Worm (Caenorhabditis elegans) whole organism, mixed stage, embryonic: ENCODE measurements around the gene R13D7.2.

ENCODE experiments used
- M03D4.4 ChIP-seq: sonication (generic microtip); optimal IDR thresholded peaks from 2 replicates; lab custom pipeline; 2017; ENCODE audit warnings: mild to moderate bottlenecking, missing genetic modification characterization, missing compliant biosample characterization
- bed-3 ChIP-seq: fragments of 200-800 bp; sonication (Bioruptor generic); optimal IDR thresholded peaks from 3 replicates; lab custom pipeline; 2018; ENCODE audit warnings: mild to moderate bottlenecking, missing genetic modification characterization, moderate library complexity, missing compliant biosample characterization
- blmp-1 ChIP-seq: fragments of 150-350 bp; optimal IDR thresholded peaks from 2 replicates; lab custom pipeline; 2014; ENCODE audit warnings: missing biosample characterization, missing genetic modification characterization
- ceh-39 ChIP-seq: fragments of 150-350 bp; optimal IDR thresholded peaks from 2 replicates; lab custom pipeline; 2014; ENCODE audit warnings: missing biosample characterization, missing genetic modification characterization
- ceh-43 ChIP-seq: fragments of 200-800 bp; sonication (Bioruptor generic); optimal IDR thresholded peaks from 2 replicates; lab custom pipeline; 2018; ENCODE audit warnings: mild to moderate bottlenecking, missing genetic modification characterization, moderate library complexity, missing compliant biosample characterization
- ceh-83 ChIP-seq: fragments of 200-800 bp; sonication (Bioruptor generic); optimal IDR thresholded peaks from 2 replicates; lab custom pipeline; 2018; ENCODE audit warnings: mild to moderate bottlenecking, missing genetic modification characterization, missing compliant biosample characterization
- cnd-1 ChIP-seq: fragments of 200-800 bp; sonication (Bioruptor generic); optimal IDR thresholded peaks from 2 replicates; lab custom pipeline; 2018; ENCODE audit warnings: mild to moderate bottlenecking, missing genetic modification characterization, missing compliant biosample characterization
- drap-1 ChIP-seq: fragments of 200-800 bp; sonication (Bioruptor generic); optimal IDR thresholded peaks from 3 replicates; lab custom pipeline; 2018; ENCODE audit warnings: mild to moderate bottlenecking, missing genetic modification characterization, missing compliant biosample characterization
- elt-1 ChIP-seq: sonication (generic microtip); optimal IDR thresholded peaks from 2 replicates; lab custom pipeline; 2017; ENCODE audit warnings: missing genetic modification characterization, mild to moderate bottlenecking, missing compliant biosample characterization, antibody characterized with exemption, moderate library complexity, borderline replicate concordance; ENCODE audit not compliant: insufficient read depth
- elt-3 ChIP-seq: fragments of 150-350 bp; optimal IDR thresholded peaks from 2 replicates; lab custom pipeline; 2014; ENCODE audit warnings: missing biosample characterization, missing genetic modification characterization
- flh-1 ChIP-seq: fragments of 200-800 bp; sonication (Bioruptor generic); optimal IDR thresholded peaks from 2 replicates; lab custom pipeline; 2018; ENCODE audit warnings: mild to moderate bottlenecking, missing genetic modification characterization, moderate library complexity, missing compliant biosample characterization
- ham-2 ChIP-seq: fragments of 200-800 bp; sonication (Bioruptor generic); optimal IDR thresholded peaks from 2 replicates; lab custom pipeline; 2018; ENCODE audit warnings: mild to moderate bottlenecking, missing genetic modification characterization, missing compliant biosample characterization
- lin-13 ChIP-seq: fragments of 150-350 bp; optimal IDR thresholded peaks from 2 replicates; lab custom pipeline; 2014; ENCODE audit warnings: missing biosample characterization, missing genetic modification characterization
- lsy-2 ChIP-seq: fragments of 150-350 bp; optimal IDR thresholded peaks from 2 replicates; lab custom pipeline; 2014; ENCODE audit warnings: missing biosample characterization, missing genetic modification characterization
- mab-5 ChIP-seq: fragments of 150-350 bp; optimal IDR thresholded peaks from 2 replicates; lab custom pipeline; 2014; ENCODE audit warnings: missing biosample characterization, missing genetic modification characterization
- mep-1 ChIP-seq: fragments of 150-350 bp; optimal IDR thresholded peaks from 2 replicates; lab custom pipeline; 2017; ENCODE audit warnings: missing biosample characterization, missing genetic modification reagents, missing genetic modification characterization, inconsistent platforms
- mls-2 ChIP-seq: sonication (generic microtip); optimal IDR thresholded peaks from 2 replicates; lab custom pipeline; 2016; ENCODE audit warnings: mild to moderate bottlenecking, missing genetic modification characterization, moderate library complexity, missing compliant biosample characterization
- nhr-12 ChIP-seq: fragments of 150-350 bp; optimal IDR thresholded peaks from 2 replicates; lab custom pipeline; 2014; ENCODE audit warnings: missing biosample characterization, missing genetic modification characterization
- nhr-2 ChIP-seq: fragments of 150-350 bp; optimal IDR thresholded peaks from 2 replicates; lab custom pipeline; 2014; ENCODE audit warnings: missing biosample characterization, missing genetic modification characterization
- nhr-237 ChIP-seq: fragments of 150-350 bp; optimal IDR thresholded peaks from 2 replicates; lab custom pipeline; 2014; ENCODE audit warnings: missing biosample characterization, missing genetic modification characterization
- nhr-28 ChIP-seq: fragments of 150-350 bp; optimal IDR thresholded peaks from 2 replicates; lab custom pipeline; 2014; ENCODE audit warnings: missing biosample characterization, missing genetic modification characterization
- nhr-76 ChIP-seq: sonication (generic microtip); optimal IDR thresholded peaks from 2 replicates; lab custom pipeline; 2017; ENCODE audit warnings: missing biosample characterization, missing genetic modification characterization
- pha-4 ChIP-seq: fragments of 150-350 bp; optimal IDR thresholded peaks from 2 replicates; lab custom pipeline; 2018; ENCODE audit warnings: missing biosample characterization, missing genetic modification reagents, missing genetic modification characterization
- snpc-4 ChIP-seq: fragments of 150-350 bp; optimal IDR thresholded peaks from 2 replicates; lab custom pipeline; 2014; ENCODE audit warnings: missing biosample characterization, missing genetic modification characterization
- sptf-1 ChIP-seq: sonication (generic microtip); optimal IDR thresholded peaks from 2 replicates; lab custom pipeline; 2017; ENCODE audit warnings: mild to moderate bottlenecking, missing genetic modification characterization, moderate library complexity, missing compliant biosample characterization
- tbx-8 ChIP-seq: fragments of 200-800 bp; sonication (Bioruptor generic); optimal IDR thresholded peaks from 2 replicates; lab custom pipeline; 2018; ENCODE audit warnings: mild to moderate bottlenecking, missing genetic modification characterization, moderate library complexity, missing compliant biosample characterization
- unc-120 ChIP-seq: sonication (generic microtip); optimal IDR thresholded peaks from 2 replicates; lab custom pipeline; 2017; ENCODE audit warnings: missing genetic modification characterization, missing compliant biosample characterization; ENCODE audit not compliant: poor library complexity, severe bottlenecking
- unc-39 ChIP-seq: fragments of 150-350 bp; optimal IDR thresholded peaks from 2 replicates; lab custom pipeline; 2014; ENCODE audit warnings: missing biosample characterization, missing genetic modification characterization
- zip-8 ChIP-seq: fragments of 150-350 bp; optimal IDR thresholded peaks from 2 replicates; lab custom pipeline; 2014; ENCODE audit warnings: missing biosample characterization, missing genetic modification characterization
- ztf-11 ChIP-seq: fragments of 150-350 bp; optimal IDR thresholded peaks from 2 replicates; lab custom pipeline; 2014; ENCODE audit warnings: missing biosample characterization, missing genetic modification characterization

R13D7.2 gene

ce11 chrV:7409599-7409998 lies at the start of gene R13D7.2:
R13D7.2 (plus strand) TSS chrV:7409899.
- TF ChIP-seq ham-2: no peak
- TF ChIP-seq nhr-28 (tag; lab: Kevin White, UChicago): no peak
- no peak for TF ChIP-seq pha-4 (tag; lab: Kevin White, UChicago)
- no peak for TF ChIP-seq ztf-11 (tag; lab: Kevin White, UChicago)
- TF ChIP-seq zip-8 (tag; lab: Kevin White, UChicago): no peak
- no peak for TF ChIP-seq unc-120 (tag; lab: Kevin White, UChicago)
- no peak for TF ChIP-seq M03D4.4 (tag; lab: Kevin White, UChicago)
- no peak for TF ChIP-seq mab-5 (tag; lab: Kevin White, UChicago)
- no peak for TF ChIP-seq bed-3 (GFP tag; lab: Kevin White, UChicago)
- no peak for TF ChIP-seq nhr-2 (tag; lab: Kevin White, UChicago)
- no peak for TF ChIP-seq flh-1 (GFP tag; lab: Kevin White, UChicago)
- TF ChIP-seq unc-39 (tag; lab: Kevin White, UChicago): no peak
- no peak for TF ChIP-seq snpc-4 (tag; lab: Kevin White, UChicago)
- TF ChIP-seq cnd-1 (tag; lab: Kevin White, UChicago): no peak
- TF ChIP-seq lsy-2 (tag; lab: Kevin White, UChicago): no peak
- no peak for TF ChIP-seq mls-2 (tag; lab: Kevin White, UChicago)
- TF ChIP-seq, all 35 proteins: peak for 0

- no peak for TF ChIP-seq ceh-39
- TF ChIP-seq bed-3 (GFP tag; lab: Kevin White, UChicago): no peak
- TF ChIP-seq ceh-43: no peak
- no peak for TF ChIP-seq nhr-76 (tag; lab: Kevin White, UChicago)
- no peak for TF ChIP-seq nhr-2 (tag; lab: Kevin White, UChicago)
- no peak for TF ChIP-seq mls-2 (tag; lab: Kevin White, UChicago)
- no peak for TF ChIP-seq elt-3 (tag; lab: Kevin White, UChicago)
- TF ChIP-seq ztf-11 (tag; lab: Kevin White, UChicago): no peak
- TF ChIP-seq unc-39 (tag; lab: Kevin White, UChicago): no peak
- TF ChIP-seq ceh-83 (GFP tag; lab: Kevin White, UChicago): no peak
- no peak for TF ChIP-seq M03D4.4 (tag; lab: Kevin White, UChicago)
- TF ChIP-seq lin-13 (tag; lab: Kevin White, UChicago): no peak
- no peak for TF ChIP-seq ham-2
- TF ChIP-seq nhr-237: no peak
- TF ChIP-seq mep-1 (tag; lab: Kevin White, UChicago): no peak
- TF ChIP-seq nhr-12 (tag; lab: Kevin White, UChicago): no peak
- TF ChIP-seq tbx-8 (GFP tag; lab: Kevin White, UChicago): no peak
- TF ChIP-seq sptf-1 (tag; lab: Kevin White, UChicago): no peak
- TF ChIP-seq unc-120 (tag; lab: Kevin White, UChicago): no peak
These were observed 48.0 kb upstream of the R13D7.2 start, which contains the start of gene cyp-35A1 for ce11 chrV:7361673-7362072. cyp-35A1 (minus strand) TSS chrV:7361773.

ce11 chrV:7364059-7364458 lies 45.6 kb upstream of the R13D7.2 start, which contains the start of gene cyp-35A2:
cyp-35A2 (minus strand) TSS chrV:7364182.
- no peak for TF ChIP-seq sptf-1 (tag; lab: Kevin White, UChicago)
- TF ChIP-seq flh-1 (GFP tag; lab: Kevin White, UChicago): no peak
- TF ChIP-seq pha-4 (tag; lab: Kevin White, UChicago): no peak

- TF ChIP-seq nhr-12 (tag; lab: Kevin White, UChicago): no peak
- TF ChIP-seq nhr-76 (tag; lab: Kevin White, UChicago): no peak
- TF ChIP-seq ceh-43: no peak
- TF ChIP-seq nhr-237: no peak
- no peak for TF ChIP-seq M03D4.4 (tag; lab: Kevin White, UChicago)
- TF ChIP-seq elt-3 (tag; lab: Kevin White, UChicago): no peak
- no peak for TF ChIP-seq lsy-2 (tag; lab: Kevin White, UChicago)
- TF ChIP-seq ztf-11 (tag; lab: Kevin White, UChicago): no peak
- TF ChIP-seq blmp-1: no peak
- TF ChIP-seq ceh-83 (GFP tag; lab: Kevin White, UChicago): no peak
- TF ChIP-seq drap-1 (GFP tag; lab: Kevin White, UChicago): no peak
- TF ChIP-seq, all 35 proteins: peak for 0
These were observed 44.7 kb upstream of the R13D7.2 start, which contains the start of gene exc-13 for ce11 chrV:7364951-7365350. exc-13 (plus strand) TSS chrV:7365251.

ce11 chrV:7369578-7369977 lies 40.1 kb upstream of the R13D7.2 start, which contains the start of gene srj-14:
srj-14 (plus strand) TSS chrV:7369708.
- TF ChIP-seq elt-3 (tag; lab: Kevin White, UChicago) (no peak), elt-1 (no peak), mep-1 (tag; lab: Kevin White, UChicago) (no peak), lsy-2 (tag; lab: Kevin White, UChicago) (no peak), nhr-28 (tag; lab: Kevin White, UChicago) (no peak), bed-3 (GFP tag; lab: Kevin White, UChicago) (no peak), flh-1 (GFP tag; lab: Kevin White, UChicago) (no peak), ceh-39 (no peak), ham-2 (no peak), blmp-1 (no peak), nhr-12 (tag; lab: Kevin White, UChicago) (no peak), unc-120 (tag; lab: Kevin White, UChicago) (no peak), ceh-83 (GFP tag; lab: Kevin White, UChicago) (no peak)
